Fruit fly (Drosophila melanogaster) whole organism, prepupa: ENCODE results near the gene Edg78E.
A peak's percentile ranks its signal among the peaks of the same experiment; 100 is the strongest.

Experiments
- Blimp-1 ChIP-seq: fragments of 200-800 bp; sonication (Bioruptor generic); optimal IDR thresholded peaks from 3 replicates; lab custom pipeline; 2017; ENCODE audit warnings: missing biosample characterization, missing genetic modification characterization, mild to moderate bottlenecking, moderate library complexity, missing genetic modification reagents
- CG10669 ChIP-seq: fragments of 200-800 bp; sonication (Bioruptor generic); optimal IDR thresholded peaks from 3 replicates; lab custom pipeline; 2018; ENCODE audit warnings: missing biosample characterization, mild to moderate bottlenecking, missing genetic modification characterization, moderate library complexity
- CG11294 ChIP-seq: fragments of 200-800 bp; sonication (Bioruptor generic); IDR thresholded peaks from 2 replicates; pipeline ENCODE4 v1.3.6; 2022; ENCODE audit warnings: missing biosample characterization, missing genetic modification characterization
- CG11762 ChIP-seq: fragments of 200-800 bp; sonication (Bioruptor generic); optimal IDR thresholded peaks from 3 replicates; lab custom pipeline; 2016; ENCODE audit warnings: missing biosample characterization, missing genetic modification characterization; ENCODE audit not compliant: insufficient read depth
- CG15336 ChIP-seq: fragments of 200-800 bp; sonication (Bioruptor generic); IDR thresholded peaks from 2 replicates; pipeline ENCODE4 v1.3.6; 2022; ENCODE audit warnings: missing biosample characterization, missing genetic modification characterization
- CG1621 ChIP-seq: fragments of 200-800 bp; sonication (Bioruptor generic); optimal IDR thresholded peaks from 3 replicates; lab custom pipeline; 2018; ENCODE audit warnings: missing biosample characterization, mild to moderate bottlenecking, missing genetic modification characterization
- CG3032 ChIP-seq: fragments of 200-800 bp; optimal IDR thresholded peaks from 2 replicates; lab custom pipeline; 2019; ENCODE audit warnings: missing biosample characterization, mild to moderate bottlenecking, missing genetic modification characterization, moderate library complexity
- CG31627 ChIP-seq: fragments of 200-800 bp; sonication (Bioruptor generic); optimal IDR thresholded peaks from 3 replicates; lab custom pipeline; 2016; ENCODE audit warnings: missing biosample characterization, missing genetic modification characterization
- CG32006 ChIP-seq: fragments of 200-800 bp; sonication (Bioruptor generic); optimal IDR thresholded peaks from 3 replicates; lab custom pipeline; 2017; ENCODE audit warnings: missing biosample characterization, mild to moderate bottlenecking, missing genetic modification characterization
- CG34406 ChIP-seq: fragments of 200-800 bp; sonication (Bioruptor generic); optimal IDR thresholded peaks from 3 replicates; lab custom pipeline; 2016; ENCODE audit warnings: missing biosample characterization, missing genetic modification characterization
- CG3919 ChIP-seq: fragments of 200-800 bp; sonication (Bioruptor generic); optimal IDR thresholded peaks from 3 replicates; lab custom pipeline; 2016; ENCODE audit warnings: missing biosample characterization, missing genetic modification characterization
- CG4318 ChIP-seq: fragments of 200-800 bp; sonication (Bioruptor generic); optimal IDR thresholded peaks from 3 replicates; lab custom pipeline; 2017; ENCODE audit warnings: missing biosample characterization, mild to moderate bottlenecking, missing genetic modification characterization
- CG6163 ChIP-seq: fragments of 200-800 bp; sonication (Bioruptor generic); IDR thresholded peaks from 3 replicates; pipeline ENCODE4 v1.3.6; 2022; ENCODE audit warnings: missing biosample characterization, missing genetic modification characterization
- CG6276 ChIP-seq: fragments of 200-800 bp; sonication (Bioruptor generic); optimal IDR thresholded peaks from 2 replicates; lab custom pipeline; 2017; ENCODE audit warnings: missing biosample characterization, mild to moderate bottlenecking, missing genetic modification characterization
- CG6808 ChIP-seq: fragments of 200-800 bp; sonication (Bioruptor generic); optimal IDR thresholded peaks from 3 replicates; lab custom pipeline; 2017; ENCODE audit warnings: missing biosample characterization, missing genetic modification characterization, mild to moderate bottlenecking, moderate library complexity, missing genetic modification reagents
- CG6854 ChIP-seq: fragments of 200-800 bp; sonication (Bioruptor generic); optimal IDR thresholded peaks from 2 replicates; lab custom pipeline; 2017; ENCODE audit warnings: missing biosample characterization, mild to moderate bottlenecking, missing genetic modification characterization
- CG7368 ChIP-seq: fragments of 200-800 bp; sonication (Bioruptor generic); optimal IDR thresholded peaks from 3 replicates; lab custom pipeline; 2016; ENCODE audit warnings: missing biosample characterization, missing genetic modification characterization
- CG9139 ChIP-seq: fragments of 200-800 bp; sonication (Bioruptor generic); optimal IDR thresholded peaks from 3 replicates; lab custom pipeline; 2017; ENCODE audit warnings: missing biosample characterization, mild to moderate bottlenecking, missing genetic modification characterization
- Eip78C ChIP-seq: fragments of 200-800 bp; sonication (Bioruptor generic); peaks from one replicate; lab custom pipeline; 2016; ENCODE audit warnings: missing biosample characterization, missing genetic modification characterization
- Eip93F ChIP-seq: fragments of 200-800 bp; sonication (Bioruptor generic); optimal IDR thresholded peaks from 2 replicates; lab custom pipeline; 2016; ENCODE audit warnings: missing biosample characterization, mild to moderate bottlenecking, missing genetic modification characterization
- Ets21C ChIP-seq: fragments of 200-800 bp; sonication (Bioruptor generic); optimal IDR thresholded peaks from 3 replicates; lab custom pipeline; 2016; ENCODE audit warnings: missing biosample characterization, missing genetic modification characterization
- Ets96B ChIP-seq: fragments of 200-800 bp; optimal IDR thresholded peaks from 2 replicates; lab custom pipeline; 2019; ENCODE audit warnings: missing biosample characterization, mild to moderate bottlenecking, missing genetic modification characterization, moderate library complexity
- Gug ChIP-seq: fragments of 200-800 bp; sonication (Bioruptor generic); IDR thresholded peaks from 2 replicates; pipeline ENCODE4 v1.3.6; 2022; ENCODE audit warnings: missing biosample characterization, missing genetic modification characterization
- Hr38 ChIP-seq: sonication (Bioruptor generic); optimal IDR thresholded peaks from 2 replicates; lab custom pipeline; 2016; ENCODE audit warnings: missing biosample characterization, missing genetic modification characterization
- Hr39 ChIP-seq: fragments of 200-800 bp; sonication (Bioruptor generic); optimal IDR thresholded peaks from 2 replicates; lab custom pipeline; 2016; ENCODE audit warnings: missing biosample characterization, missing genetic modification characterization
- Hr4 ChIP-seq: fragments of 200-800 bp; sonication (Bioruptor generic); optimal IDR thresholded peaks from 3 replicates; lab custom pipeline; 2016; ENCODE audit warnings: missing biosample characterization, missing genetic modification characterization
- Lpt ChIP-seq: fragments of 200-800 bp; sonication (Bioruptor generic); optimal IDR thresholded peaks from 3 replicates; lab custom pipeline; 2016; ENCODE audit warnings: missing biosample characterization, missing genetic modification characterization
- Met ChIP-seq: fragments of 200-800 bp; sonication (Bioruptor generic); optimal IDR thresholded peaks from 3 replicates; lab custom pipeline; 2016; ENCODE audit warnings: missing biosample characterization, missing genetic modification characterization
- Smox ChIP-seq: fragments of 200-800 bp; sonication (Bioruptor generic); optimal IDR thresholded peaks from 3 replicates; lab custom pipeline; 2016; ENCODE audit warnings: missing biosample characterization, missing genetic modification characterization
- Sox102F ChIP-seq: fragments of 200-800 bp; sonication (Bioruptor generic); optimal IDR thresholded peaks from 2 replicates; lab custom pipeline; 2016; ENCODE audit warnings: missing biosample characterization, mild to moderate bottlenecking, missing genetic modification characterization
- Sox14 ChIP-seq: fragments of 200-800 bp; sonication (Bioruptor generic); optimal IDR thresholded peaks from 3 replicates; lab custom pipeline; 2016; ENCODE audit warnings: missing biosample characterization, missing genetic modification characterization
- dac ChIP-seq: fragments of 200-800 bp; sonication (Bioruptor generic); optimal IDR thresholded peaks from 2 replicates; lab custom pipeline; 2017; ENCODE audit warnings: missing biosample characterization, mild to moderate bottlenecking, missing genetic modification characterization
- eg ChIP-seq: fragments of 200-800 bp; sonication (Bioruptor generic); IDR thresholded peaks from 3 replicates; pipeline ENCODE4 v1.3.6; 2022; ENCODE audit warnings: missing biosample characterization, missing genetic modification characterization
- esn ChIP-seq: fragments of 200-800 bp; sonication (Bioruptor generic); optimal IDR thresholded peaks from 2 replicates; lab custom pipeline; 2016; ENCODE audit warnings: missing biosample characterization, mild to moderate bottlenecking, missing genetic modification characterization, moderate library complexity
- fd59A ChIP-seq: fragments of 200-800 bp; sonication (Bioruptor generic); optimal IDR thresholded peaks from 2 replicates; lab custom pipeline; 2017; ENCODE audit warnings: missing biosample characterization, mild to moderate bottlenecking, missing genetic modification characterization, missing genetic modification reagents
- lz ChIP-seq: fragments of 200-800 bp; sonication (Bioruptor generic); optimal IDR thresholded peaks from 3 replicates; lab custom pipeline; 2016; ENCODE audit warnings: missing biosample characterization, missing genetic modification characterization
- net ChIP-seq: fragments of 200-800 bp; sonication (Bioruptor generic); optimal IDR thresholded peaks from 3 replicates; lab custom pipeline; 2016; ENCODE audit warnings: missing biosample characterization, missing genetic modification characterization
- pdm3 ChIP-seq: fragments of 200-800 bp; sonication (Bioruptor generic); optimal IDR thresholded peaks from 3 replicates; lab custom pipeline; 2016; ENCODE audit warnings: missing biosample characterization, missing genetic modification characterization
- spab ChIP-seq: fragments of 200-800 bp; sonication (Bioruptor generic); optimal IDR thresholded peaks from 2 replicates; lab custom pipeline; 2017; ENCODE audit warnings: missing biosample characterization, mild to moderate bottlenecking, missing genetic modification characterization, missing genetic modification reagents
- svp ChIP-seq: fragments of 200-800 bp; sonication (Bioruptor generic); peaks from one replicate; lab custom pipeline; 2016; ENCODE audit warnings: missing biosample characterization, missing genetic modification characterization
- topi ChIP-seq: fragments of 200-800 bp; sonication (Bioruptor generic); optimal IDR thresholded peaks from 3 replicates; lab custom pipeline; 2016; ENCODE audit warnings: missing biosample characterization, missing genetic modification characterization
- vri ChIP-seq: fragments of 200-800 bp; sonication (Bioruptor generic); optimal IDR thresholded peaks from 3 replicates; lab custom pipeline; 2016; ENCODE audit warnings: missing biosample characterization, mild to moderate bottlenecking, missing genetic modification characterization

The Edg78E gene

DNA sequence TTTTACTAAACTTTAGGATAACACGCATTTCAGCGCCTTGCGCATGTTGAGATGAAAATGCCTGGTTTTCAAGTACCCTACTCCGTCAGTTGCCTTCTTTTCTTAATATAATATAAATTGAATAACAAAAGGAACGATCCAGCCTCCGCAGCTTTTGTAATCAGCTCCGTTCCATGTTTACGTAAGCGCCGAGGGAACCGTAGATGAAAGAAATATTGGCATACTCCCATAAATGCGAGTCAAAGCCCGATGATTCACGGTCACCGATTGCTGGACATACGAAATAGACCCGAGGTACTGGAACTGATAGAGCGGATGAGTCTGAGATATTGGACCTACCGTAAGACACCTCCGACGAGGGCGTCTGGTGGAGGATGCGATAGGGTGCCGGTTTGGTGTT, 45.0 kb upstream of the Edg78E start:
- TF ChIP-seq CG7368 (GFP tag; lab: Kevin White, UChicago) (no peak), vri (GFP tag; lab: Kevin White, UChicago) (peak; percentile 91), CG34406 (no peak), lz (GFP tag; lab: Kevin White, UChicago) (no peak)

dm6 chr3L:21334999-21335631, 37.5 kb upstream of the Edg78E start, which contains the start of gene Tsr1:
Gene Tsr1 (plus strand): TSS chr3L:21335215.
- TF ChIP-seq CG6808 (GFP tag; lab: Kevin White, UChicago) (no peak), CG6163 (GFP tag; lab: Robert Waterston, UW) (no peak), Gug (GFP tag; lab: Robert Waterston, UW) (no peak), CG6854 (GFP tag; lab: Kevin White, UChicago) (no peak), vri (GFP tag; lab: Kevin White, UChicago) (no peak), CG1621 (tag; lab: Kevin White, UChicago) (no peak), Blimp-1 (no peak), topi (GFP tag; lab: Kevin White, UChicago) (no peak), lz (GFP tag; lab: Kevin White, UChicago) (no peak), CG9139 (GFP tag; lab: Kevin White, UChicago) (no peak), Sox102F (no peak), CG4318 (GFP tag; lab: Kevin White, UChicago) (no peak), Hr38 (GFP tag; lab: Kevin White, UChicago) (no peak), CG3919 (GFP tag; lab: Kevin White, UChicago) (no peak), Smox (GFP tag; lab: Kevin White, UChicago) (no peak), Met (no peak), svp (GFP tag; lab: Kevin White, UChicago) (no peak), Hr39 (GFP tag; lab: Kevin White, UChicago) (no peak)

- TF ChIP-seq CG15336 (GFP tag; lab: Robert Waterston, UW): no peak
- TF ChIP-seq Hr4 (GFP tag; lab: Kevin White, UChicago): no peak
- TF ChIP-seq dac: no peak
- TF ChIP-seq CG34406: no peak
- TF ChIP-seq Eip93F (GFP tag; lab: Kevin White, UChicago): no peak
- no peak for TF ChIP-seq CG4318 (GFP tag; lab: Kevin White, UChicago)
- TF ChIP-seq fd59A (GFP tag; lab: Kevin White, UChicago): no peak
- TF ChIP-seq CG9139 (GFP tag; lab: Kevin White, UChicago): no peak
- TF ChIP-seq CG3919 (GFP tag; lab: Kevin White, UChicago): no peak
- TF ChIP-seq eg (GFP tag; lab: Robert Waterston, UW): no peak
- no peak for TF ChIP-seq CG11294 (GFP tag; lab: Robert Waterston, UW)
- TF ChIP-seq Ets21C (GFP tag; lab: Kevin White, UChicago): no peak
- TF ChIP-seq Ets96B (tag; lab: Kevin White, UChicago): no peak
- no peak for TF ChIP-seq CG1621 (tag; lab: Kevin White, UChicago)
- no peak for TF ChIP-seq CG10669 (GFP tag; lab: Kevin White, UChicago)
- no peak for TF ChIP-seq CG11762 (GFP tag; lab: Kevin White, UChicago)
- no peak for TF ChIP-seq Sox14 (GFP tag; lab: Kevin White, UChicago)
- TF ChIP-seq lz (GFP tag; lab: Kevin White, UChicago): no peak
Measured at dm6 chr3L:21324724-21325123, 27.1 kb upstream of the Edg78E start.

- TF ChIP-seq net (GFP tag; lab: Kevin White, UChicago) (peak; percentile 4), lz (GFP tag; lab: Kevin White, UChicago) (peak; percentile 19), Eip93F (GFP tag; lab: Kevin White, UChicago) (no peak), CG9139 (GFP tag; lab: Kevin White, UChicago) (no peak), CG31627 (GFP tag; lab: Kevin White, UChicago) (peak; percentile 28), Lpt (GFP tag; lab: Kevin White, UChicago) (no peak), esn (no peak), CG4318 (GFP tag; lab: Kevin White, UChicago) (peak; percentile 37), topi (GFP tag; lab: Kevin White, UChicago) (peak; percentile 50), CG6163 (GFP tag; lab: Robert Waterston, UW) (no peak), CG6276 (GFP tag; lab: Kevin White, UChicago) (peak; percentile 52), spab (GFP tag; lab: Kevin White, UChicago) (no peak), Hr39 (GFP tag; lab: Kevin White, UChicago) (peak; percentile 4), Eip78C (GFP tag; lab: Kevin White, UChicago) (no peak), CG3032 (no peak), CG10669 (GFP tag; lab: Kevin White, UChicago) (peak; percentile 59), CG6808 (GFP tag; lab: Kevin White, UChicago) (no peak), Ets96B (tag; lab: Kevin White, UChicago) (no peak), vri (GFP tag; lab: Kevin White, UChicago) (no peak), svp (GFP tag; lab: Kevin White, UChicago) (no peak), pdm3 (GFP tag; lab: Kevin White, UChicago) (peak; percentile 40), CG32006 (GFP tag; lab: Kevin White, UChicago) (peak; percentile 66)
Measured at dm6 chr3L:21321807-21322503, 24.4 kb upstream of the Edg78E start.
